Worm (Caenorhabditis elegans) whole organism, late embryonic: ENCODE measurements around the gene inpp-1.

ENCODE experiments used
- ama-1 ChIP-seq: fragments of 150-350 bp; optimal IDR thresholded peaks from 2 replicates; lab custom pipeline; 2014
- ceh-22 ChIP-seq: sonication (generic microtip); optimal IDR thresholded peaks from 2 replicates; lab custom pipeline; 2017; ENCODE audit warnings: missing biosample characterization, missing genetic modification characterization
- elt-2 ChIP-seq: sonication (generic microtip); optimal IDR thresholded peaks from 2 replicates; lab custom pipeline; 2016; ENCODE audit warnings: missing genetic modification reagents, missing genetic modification characterization, missing compliant biosample characterization
- fkh-10 ChIP-seq: fragments of 150-350 bp; optimal IDR thresholded peaks from 2 replicates; lab custom pipeline; 2014; ENCODE audit warnings: missing biosample characterization, missing genetic modification reagents, missing genetic modification characterization
- hlh-6 ChIP-seq: sonication (generic microtip); optimal IDR thresholded peaks from 2 replicates; lab custom pipeline; 2016; ENCODE audit warnings: missing genotype, missing genetic modification characterization, missing compliant biosample characterization
- pqm-1 ChIP-seq: sonication (generic microtip); optimal IDR thresholded peaks from 2 replicates; lab custom pipeline; 2016; ENCODE audit warnings: missing genetic modification characterization, missing compliant biosample characterization
- unc-3 ChIP-seq, 2 experiments: fragments of 200-800 bp in 1 of 2; sonication (Bioruptor generic) in 1 of 2; sonication (generic microtip) in 1 of 2; conservative IDR thresholded peaks in 1 of 2; optimal IDR thresholded peaks in 1 of 2; 2 replicates each; pipeline versions ENCODE4 v1.3.6 to Lab custom; 2016 to 2022; ENCODE audit warnings: missing compliant biosample characterization in 2 of 2, missing genetic modification characterization in 2 of 2, missing genetic modification reagents in 1 of 2
- unc-55 ChIP-seq: sonication (generic microtip); optimal IDR thresholded peaks from 2 replicates; lab custom pipeline; 2017; ENCODE audit warnings: missing biosample characterization, missing genetic modification reagents, missing genetic modification characterization

ce11 chrIV:10820114-10820513, 46.4 kb upstream of the inpp-1 start:
- TF ChIP-seq ama-1: no peak
- no peak for TF ChIP-seq elt-2 (tag; lab: Kevin White, UChicago)
- no peak for TF ChIP-seq ceh-22 (tag; lab: Kevin White, UChicago)
- TF ChIP-seq fkh-10 (GFP tag; lab: Kevin White, UChicago): no peak
- no peak for TF ChIP-seq unc-3 (GFP tag; conservative IDR thresholded peaks at IDR 0.05; lab: Robert Waterston, UW)
- TF ChIP-seq unc-3 (tag; optimal IDR thresholded peaks at IDR 0.05; lab: Kevin White, UChicago): no peak
- TF ChIP-seq unc-55 (GFP tag; lab: Kevin White, UChicago): no peak
- no peak for TF ChIP-seq hlh-6 (tag; lab: Kevin White, UChicago)
- no peak for TF ChIP-seq pqm-1 (tag; lab: Kevin White, UChicago)
